Worm (Caenorhabditis elegans) whole organism, mixed stage, embryonic: ENCODE results near the gene ceh-22.

Source experiments
- ceh-83 ChIP-seq: fragments of 200-800 bp; sonication (Bioruptor generic); optimal IDR thresholded peaks from 2 replicates; lab custom pipeline; 2018; ENCODE audit warnings: mild to moderate bottlenecking, missing genetic modification characterization, missing compliant biosample characterization
- mab-5 ChIP-seq: fragments of 150-350 bp; optimal IDR thresholded peaks from 2 replicates; lab custom pipeline; 2014; ENCODE audit warnings: missing biosample characterization, missing genetic modification characterization
- nhr-237 ChIP-seq: fragments of 150-350 bp; optimal IDR thresholded peaks from 2 replicates; lab custom pipeline; 2014; ENCODE audit warnings: missing biosample characterization, missing genetic modification characterization
- sem-2 ChIP-seq: fragments of 200-800 bp; sonication (Bioruptor generic); optimal IDR thresholded peaks from 2 replicates; lab custom pipeline; 2018; ENCODE audit warnings: mild to moderate bottlenecking, missing genetic modification characterization, missing compliant biosample characterization
- snpc-4 ChIP-seq: fragments of 150-350 bp; optimal IDR thresholded peaks from 2 replicates; lab custom pipeline; 2014; ENCODE audit warnings: missing biosample characterization, missing genetic modification characterization
- unc-39 ChIP-seq: fragments of 150-350 bp; optimal IDR thresholded peaks from 2 replicates; lab custom pipeline; 2014; ENCODE audit warnings: missing biosample characterization, missing genetic modification characterization

DNA sequence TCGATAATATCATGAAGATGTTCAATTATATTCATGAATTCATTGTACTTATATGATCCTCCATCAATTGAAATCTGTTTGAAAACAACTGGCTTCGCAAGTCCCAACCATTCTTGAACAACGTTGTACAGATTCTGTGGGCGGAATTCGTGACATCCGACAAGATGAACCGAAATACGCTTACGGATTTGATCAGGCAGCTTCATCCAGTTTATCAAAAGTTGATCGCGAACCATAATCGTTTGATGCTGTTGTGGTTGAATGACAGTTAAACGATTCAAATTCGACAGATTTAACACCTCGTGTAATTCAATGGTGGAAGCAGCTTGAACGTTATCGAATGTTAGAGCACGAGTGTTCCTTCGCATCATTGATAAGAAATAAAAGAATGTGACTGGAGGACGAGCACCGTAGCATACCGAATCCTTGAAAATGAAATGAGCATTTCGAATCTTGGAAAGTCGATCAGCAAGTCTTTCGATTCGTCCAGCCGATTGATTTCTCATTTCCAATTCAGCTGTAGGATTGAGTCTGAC is 42.1 kb downstream of the ceh-22 start:
- TF ChIP-seq snpc-4 (tag; lab: Kevin White, UChicago) = no peak
- TF ChIP-seq sem-2 (GFP tag; lab: Kevin White, UChicago) = no peak
- no peak for TF ChIP-seq unc-39 (tag; lab: Kevin White, UChicago)
- no peak for TF ChIP-seq ceh-83 (GFP tag; lab: Kevin White, UChicago)
- no peak for TF ChIP-seq nhr-237
- no peak for TF ChIP-seq mab-5 (tag; lab: Kevin White, UChicago)
